Fruit fly (Drosophila melanogaster): ENCODE results near the gene CG5916.
A peak's percentile ranks its signal among the peaks of the same experiment; 100 is the strongest.

Gene CG5916

dm6 chr3R:16190782-16191181 is 44.0 kb downstream of the CG5916 start (continued):
- TF ChIP-seq CG5180 (GFP tag; optimal IDR thresholded peaks at IDR 0.05) = no peak
- TF ChIP-seq maf-S (GFP tag; optimal IDR thresholded peaks at IDR 0.05) = no peak
- no peak for TF ChIP-seq CG8944 (GFP tag; optimal IDR thresholded peaks at IDR 0.05)
- no peak for TF ChIP-seq CG2202 (tag; optimal IDR thresholded peaks at IDR 0.05)
- no peak for TF ChIP-seq da (GFP tag; optimal IDR thresholded peaks at IDR 0.05)
- TF ChIP-seq scrt (GFP tag; optimal IDR thresholded peaks at IDR 0.05) = no peak
- TF ChIP-seq fd96Cb (tag; optimal IDR thresholded peaks at IDR 0.05) = no peak
- TF ChIP-seq Elba2 (GFP tag; optimal IDR thresholded peaks at IDR 0.05) = no peak
- TF ChIP-seq CG34376 (GFP tag; optimal IDR thresholded peaks at IDR 0.05) = peak; percentile 36
- no peak for TF ChIP-seq mld (GFP tag; IDR thresholded peaks at IDR 0.05; ENCODE audit: partially characterized antibody)
- TF ChIP-seq slou (GFP tag; optimal IDR thresholded peaks at IDR 0.05) = no peak
- TF ChIP-seq Mes4 (GFP tag; optimal IDR thresholded peaks at IDR 0.05) = no peak
- peak; percentile 31; the same call in 1 of the 2 replicates for TF ChIP-seq GATAe (GFP tag; conservative IDR thresholded peaks at IDR 0.05)
- no peak for TF ChIP-seq HLH54F (GFP tag; optimal IDR thresholded peaks at IDR 0.05)
- no peak for TF ChIP-seq zen (tag; optimal IDR thresholded peaks at IDR 0.05)
- TF ChIP-seq NfI (GFP tag; optimal IDR thresholded peaks at IDR 0.05) = no peak
- peak; percentile 76 for TF ChIP-seq mirr (GFP tag; optimal IDR thresholded peaks at IDR 0.05)
- TF ChIP-seq br (optimal IDR thresholded peaks at IDR 0.05) = no peak
- peak; percentile 71 for TF ChIP-seq gem (tag; optimal IDR thresholded peaks at IDR 0.05)
- TF ChIP-seq H2.0 (GFP tag; IDR thresholded peaks at IDR 0.05) = no peak
- TF ChIP-seq en (GFP tag; optimal IDR thresholded peaks at IDR 0.05) = peak; percentile 44
- no peak for TF ChIP-seq HLHmδ (GFP tag; optimal IDR thresholded peaks at IDR 0.05)
- TF ChIP-seq yki (optimal IDR thresholded peaks at IDR 0.05) = no peak
- no peak for TF ChIP-seq CG33557 (GFP tag; optimal IDR thresholded peaks at IDR 0.05)
- no peak for TF ChIP-seq CG16863 (GFP tag; optimal IDR thresholded peaks at IDR 0.05)
- TF ChIP-seq odd (GFP tag; optimal IDR thresholded peaks at IDR 0.05) = no peak
- TF ChIP-seq Dll (GFP tag; IDR thresholded peaks at IDR 0.05; ENCODE audit: partially characterized antibody) = no peak
- TF ChIP-seq klu (GFP tag; IDR thresholded peaks at IDR 0.05) = no peak
- TF ChIP-seq tup (GFP tag; optimal IDR thresholded peaks at IDR 0.05) = no peak
- no peak for TF ChIP-seq stc (GFP tag; IDR thresholded peaks at IDR 0.05)
- TF ChIP-seq ato (GFP tag; IDR thresholded peaks at IDR 0.05; ENCODE audit: partially characterized antibody) = no peak
- TF ChIP-seq ranshi (GFP tag; IDR thresholded peaks at IDR 0.05) = no peak
- no peak for TF ChIP-seq Mrtf (GFP tag; IDR thresholded peaks at IDR 0.05)
- TF ChIP-seq CG6654 (GFP tag; optimal IDR thresholded peaks at IDR 0.05) = no peak
- TF ChIP-seq pho (GFP tag; optimal IDR thresholded peaks at IDR 0.05) = no peak
- no peak for TF ChIP-seq lov (optimal IDR thresholded peaks at IDR 0.05)
- no peak for TF ChIP-seq lov (GFP tag; IDR thresholded peaks at IDR 0.05)
- no peak for TF ChIP-seq nerfin-2 (GFP tag; IDR thresholded peaks at IDR 0.05; ENCODE audit: partially characterized antibody)
- no peak for TF ChIP-seq dan (GFP tag; IDR thresholded peaks at IDR 0.05)
- TF ChIP-seq CG8290 (GFP tag; optimal IDR thresholded peaks at IDR 0.05) = no peak
- TF ChIP-seq CG8290 (tag; optimal IDR thresholded peaks at IDR 0.05) = peak in 1 of 2 experiments; percentile 17
- no peak for TF ChIP-seq CG3726 (GFP tag; IDR thresholded peaks at IDR 0.05)
- no peak for TF ChIP-seq pan (optimal IDR thresholded peaks at IDR 0.05)
- TF ChIP-seq pan (GFP tag; optimal IDR thresholded peaks at IDR 0.05 in 1 of 2, IDR thresholded peaks at IDR 0.05 in 1 of 2) = no peak
- TF ChIP-seq CG15696 (tag; optimal IDR thresholded peaks at IDR 0.05) = no peak
- TF ChIP-seq psq (GFP tag; optimal IDR thresholded peaks at IDR 0.05) = no peak
- TF ChIP-seq CG9609 (GFP tag; optimal IDR thresholded peaks at IDR 0.05) = no peak
- TF ChIP-seq Hey (tag; optimal IDR thresholded peaks at IDR 0.05) = no peak
- TF ChIP-seq Hr78 (GFP tag; optimal IDR thresholded peaks at IDR 0.05) = peak in 1 of 2 experiments; percentile 77
- TF ChIP-seq CG8478 (optimal IDR thresholded peaks at IDR 0.05) = no peak
- no peak for TF ChIP-seq CG2712 (tag; optimal IDR thresholded peaks at IDR 0.05)
- no peak for TF ChIP-seq Camta (GFP tag; optimal IDR thresholded peaks at IDR 0.05)
- no peak for TF ChIP-seq rib (GFP tag; IDR thresholded peaks at IDR 0.05)
- TF ChIP-seq Fer1 (GFP tag; optimal IDR thresholded peaks at IDR 0.05) = peak; percentile 5
